Fruit fly (Drosophila melanogaster): ENCODE results near the gene Gal.

Gene Gal

DNA sequence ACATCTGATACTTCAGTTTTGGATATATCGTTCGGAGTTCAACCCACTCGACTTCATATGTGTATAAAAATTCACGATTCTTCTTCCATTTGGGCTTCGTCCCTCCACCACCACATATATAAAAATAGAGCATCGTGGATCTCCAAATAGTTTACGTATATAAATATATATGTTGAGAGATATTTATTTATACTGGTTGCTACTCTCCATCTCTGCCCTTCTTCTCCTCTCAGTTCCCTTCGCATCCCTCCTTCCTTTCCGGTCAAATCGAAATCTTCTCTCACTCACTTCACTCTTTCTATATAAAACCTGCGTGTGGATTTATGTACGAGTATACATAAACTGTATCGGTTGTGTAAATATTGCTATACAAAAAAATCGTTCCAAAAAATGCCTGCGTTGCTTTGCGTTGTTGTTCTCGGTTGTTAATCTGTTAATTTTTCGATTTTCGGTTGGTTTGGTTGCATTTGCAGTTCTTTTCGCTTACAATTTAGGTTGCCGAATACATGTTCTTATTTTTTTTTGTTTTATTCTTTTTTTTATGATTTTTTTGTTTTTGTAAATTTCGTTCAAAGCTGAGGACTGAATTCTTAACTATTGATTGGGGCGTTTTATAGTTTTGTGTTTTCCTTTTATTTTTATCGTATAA is 33.9 kb downstream of the Gal start (continued):
- TF ChIP-seq Trl (optimal IDR thresholded peaks at IDR 0.05) (peak; percentile 30 to 58), Trl (GFP tag; optimal IDR thresholded peaks at IDR 0.05) (no peak), nom (GFP tag; optimal IDR thresholded peaks at IDR 0.05) (no peak), vvl (GFP tag; IDR thresholded peaks at IDR 0.05) (no peak), stwl (tag; optimal IDR thresholded peaks at IDR 0.05) (no peak), caup (GFP tag; optimal IDR thresholded peaks at IDR 0.05; ENCODE audit: severe bottlenecking) (no peak), lov (optimal IDR thresholded peaks at IDR 0.05) (no peak), lov (GFP tag; IDR thresholded peaks at IDR 0.05) (no peak), CG3163 (GFP tag; optimal IDR thresholded peaks at IDR 0.05) (no peak), ham (GFP tag; IDR thresholded peaks at IDR 0.05) (no peak), CG6791 (GFP tag; IDR thresholded peaks at IDR 0.05; ENCODE audit: partially characterized antibody) (no peak), CoRest (tag; optimal IDR thresholded peaks at IDR 0.05) (no peak), CG2202 (tag; optimal IDR thresholded peaks at IDR 0.05) (no peak), CG5180 (GFP tag; optimal IDR thresholded peaks at IDR 0.05) (no peak), Dll (GFP tag; IDR thresholded peaks at IDR 0.05; ENCODE audit: partially characterized antibody) (no peak), CG1024 (GFP tag; IDR thresholded peaks at IDR 0.05) (no peak), HmgD (GFP tag; optimal IDR thresholded peaks at IDR 0.05) (no peak), CG4707 (GFP tag; optimal IDR thresholded peaks at IDR 0.05) (no peak), danr (GFP tag; IDR thresholded peaks at IDR 0.05) (no peak), CG11696 (GFP tag; IDR thresholded peaks at IDR 0.05) (no peak), Pdp1 (GFP tag; optimal IDR thresholded peaks at IDR 0.05) (peak in 1 of 2 experiments; percentile 41), fd3F (GFP tag; optimal IDR thresholded peaks at IDR 0.05) (no peak), Hr3 (GFP tag; optimal IDR thresholded peaks at IDR 0.05) (no peak), CG32767 (GFP tag; IDR thresholded peaks at IDR 0.05) (peak; percentile 20; the same call in 1 of the 2 replicates), CG4424 (GFP tag; optimal IDR thresholded peaks at IDR 0.05) (no peak), shn (GFP tag; optimal IDR thresholded peaks at IDR 0.05) (no peak), CG12769 (tag; optimal IDR thresholded peaks at IDR 0.05) (peak; percentile 70), Hr39 (optimal IDR thresholded peaks at IDR 0.05) (no peak), prd (optimal IDR thresholded peaks at IDR 0.05) (no peak), prd (GFP tag; IDR thresholded peaks at IDR 0.05) (no peak), CG6854 (GFP tag; optimal IDR thresholded peaks at IDR 0.05) (no peak), CG8924 (tag; optimal IDR thresholded peaks at IDR 0.05) (no peak), Sin3A (optimal IDR thresholded peaks at IDR 0.05) (no peak), CG2875 (GFP tag; optimal IDR thresholded peaks at IDR 0.05) (no peak), lab (GFP tag; optimal IDR thresholded peaks at IDR 0.05) (no peak), Xbp1 (GFP tag; optimal IDR thresholded peaks at IDR 0.05) (no peak), ranshi (GFP tag; IDR thresholded peaks at IDR 0.05) (no peak), Fer3 (tag; optimal IDR thresholded peaks at IDR 0.05) (no peak), klu (GFP tag; IDR thresholded peaks at IDR 0.05) (no peak), stc (GFP tag; IDR thresholded peaks at IDR 0.05) (no peak), slbo (GFP tag; IDR thresholded peaks at IDR 0.05) (no peak), cato (GFP tag; optimal IDR thresholded peaks at IDR 0.05; ENCODE audit: borderline replicate concordance) (no peak), pum (GFP tag; optimal IDR thresholded peaks at IDR 0.05) (no peak), odd (GFP tag; optimal IDR thresholded peaks at IDR 0.05) (no peak), sc (optimal IDR thresholded peaks at IDR 0.05) (no peak), sc (GFP tag; optimal IDR thresholded peaks at IDR 0.05) (no peak), Neu2 (GFP tag; optimal IDR thresholded peaks at IDR 0.05; ENCODE audit: borderline replicate concordance) (no peak), Dbx (GFP tag; IDR thresholded peaks at IDR 0.05) (no peak), Xrp1 (GFP tag; IDR thresholded peaks at IDR 0.05) (no peak), sd (tag; optimal IDR thresholded peaks at IDR 0.05) (peak; percentile 30), toy (GFP tag; IDR thresholded peaks at IDR 0.05) (no peak), CG7928 (GFP tag; optimal IDR thresholded peaks at IDR 0.05) (no peak)

Data from whole organism, embryonic.